Worm (Caenorhabditis elegans) whole organism, L2 larva: ENCODE measurements around the gene C05D11.1.

Experiments
- C34F6.9 ChIP-seq: fragments of 150-350 bp; optimal IDR thresholded peaks from 2 replicates; lab custom pipeline; 2014; ENCODE audit warnings: missing biosample characterization, missing genetic modification characterization
- F13H6.1 ChIP-seq: sonication (generic microtip); optimal IDR thresholded peaks from 2 replicates; lab custom pipeline; 2016; ENCODE audit warnings: missing genetic modification characterization, missing compliant biosample characterization
- R02D3.7 ChIP-seq: fragments of 150-350 bp; optimal IDR thresholded peaks from 2 replicates; lab custom pipeline; 2014; ENCODE audit warnings: missing biosample characterization, missing genetic modification characterization
- ZK546.5 ChIP-seq: sonication (generic microtip); optimal IDR thresholded peaks from 2 replicates; lab custom pipeline; 2017; ENCODE audit warnings: missing biosample characterization, missing genetic modification characterization
- aly-2 ChIP-seq: fragments of 150-350 bp; optimal IDR thresholded peaks from 2 replicates; lab custom pipeline; 2014; ENCODE audit warnings: missing biosample characterization, missing genetic modification characterization
- ama-1 ChIP-seq: fragments of 150-350 bp; optimal IDR thresholded peaks from 2 replicates; lab custom pipeline; 2018; ENCODE audit warnings: inconsistent platforms
- blmp-1 ChIP-seq: sonication (generic microtip); optimal IDR thresholded peaks from 2 replicates; lab custom pipeline; 2017; ENCODE audit warnings: missing genetic modification characterization, mild to moderate bottlenecking, missing compliant biosample characterization, antibody characterized with exemption, moderate library complexity; ENCODE audit not compliant: insufficient read depth
- ceh-16 ChIP-seq: fragments of 150-350 bp; optimal IDR thresholded peaks from 2 replicates; lab custom pipeline; 2014; ENCODE audit warnings: missing biosample characterization, missing genetic modification characterization
- ceh-82 ChIP-seq: fragments of 150-350 bp; optimal IDR thresholded peaks from 2 replicates; lab custom pipeline; 2014; ENCODE audit warnings: missing biosample characterization, missing genetic modification characterization
- crh-2 ChIP-seq: sonication (generic microtip); optimal IDR thresholded peaks from 2 replicates; lab custom pipeline; 2017; ENCODE audit warnings: missing biosample characterization, missing genetic modification characterization
- dmd-4 ChIP-seq: sonication (generic microtip); optimal IDR thresholded peaks from 2 replicates; lab custom pipeline; 2017; ENCODE audit warnings: missing biosample characterization, missing genetic modification characterization
- elt-3 ChIP-seq: sonication (generic microtip); optimal IDR thresholded peaks from 2 replicates; lab custom pipeline; 2017; ENCODE audit warnings: missing biosample characterization, missing genetic modification characterization
- fos-1 ChIP-seq: fragments of 150-350 bp; optimal IDR thresholded peaks from 2 replicates; lab custom pipeline; 2014; ENCODE audit warnings: missing biosample characterization, missing genetic modification characterization
- gmeb-1 ChIP-seq: fragments of 150-350 bp; optimal IDR thresholded peaks from 2 replicates; lab custom pipeline; 2014; ENCODE audit warnings: missing biosample characterization, missing genetic modification characterization
- lin-11 ChIP-seq: fragments of 150-350 bp; sonication (generic microtip); optimal IDR thresholded peaks from 2 replicates; lab custom pipeline; 2014; ENCODE audit warnings: missing biosample characterization, missing genetic modification characterization, inconsistent platforms, mixed read lengths
- lin-39 ChIP-seq: fragments of 150-350 bp; optimal IDR thresholded peaks from 2 replicates; lab custom pipeline; 2014; ENCODE audit warnings: missing biosample characterization, missing genetic modification reagents, missing genetic modification characterization
- lsy-2 ChIP-seq, 2 experiments: fragments of 150-350 bp in 1 of 2; sonication (generic microtip) in 1 of 2; optimal IDR thresholded peaks; 2 replicates each; lab custom pipeline; 2014 to 2017; ENCODE audit warnings: missing biosample characterization in 2 of 2, missing genetic modification characterization in 2 of 2
- mab-5 ChIP-seq: fragments of 150-350 bp; optimal IDR thresholded peaks from 2 replicates; lab custom pipeline; 2014; ENCODE audit warnings: missing biosample characterization, missing genetic modification characterization
- mbf-1 ChIP-seq: sonication (generic microtip); optimal IDR thresholded peaks from 2 replicates; lab custom pipeline; 2017; ENCODE audit warnings: missing biosample characterization, missing genetic modification characterization
- mdl-1 ChIP-seq, 2 experiments: fragments of 150-350 bp in 1 of 2; sonication (generic microtip) in 1 of 2; optimal IDR thresholded peaks; 2 replicates each; lab custom pipeline; 2017; ENCODE audit warnings: missing biosample characterization in 2 of 2, missing genetic modification characterization in 2 of 2
- nhr-10 ChIP-seq: sonication (generic microtip); optimal IDR thresholded peaks from 2 replicates; lab custom pipeline; 2017; ENCODE audit warnings: missing biosample characterization, missing genetic modification characterization
- nhr-11 ChIP-seq: fragments of 150-350 bp; optimal IDR thresholded peaks from 2 replicates; lab custom pipeline; 2014; ENCODE audit warnings: missing biosample characterization, missing genetic modification characterization
- nhr-12 ChIP-seq: fragments of 150-350 bp; optimal IDR thresholded peaks from 2 replicates; lab custom pipeline; 2014; ENCODE audit warnings: missing biosample characterization, missing genetic modification characterization
- nhr-129 ChIP-seq: fragments of 150-350 bp; optimal IDR thresholded peaks from 2 replicates; lab custom pipeline; 2014; ENCODE audit warnings: missing biosample characterization, missing genetic modification characterization
- nhr-23 ChIP-seq: fragments of 150-350 bp; optimal IDR thresholded peaks from 2 replicates; lab custom pipeline; 2014; ENCODE audit warnings: missing biosample characterization, missing genetic modification reagents, missing genetic modification characterization
- nhr-237 ChIP-seq: fragments of 150-350 bp; optimal IDR thresholded peaks from 2 replicates; lab custom pipeline; 2014; ENCODE audit warnings: missing biosample characterization, missing genetic modification characterization
- nhr-6 ChIP-seq: fragments of 150-350 bp; optimal IDR thresholded peaks from 2 replicates; lab custom pipeline; 2014; ENCODE audit warnings: missing biosample characterization, missing genetic modification characterization
- nhr-77 ChIP-seq: fragments of 150-350 bp; optimal IDR thresholded peaks from 2 replicates; lab custom pipeline; 2014; ENCODE audit warnings: missing biosample characterization, missing genetic modification characterization
- peb-1 ChIP-seq: fragments of 150-350 bp; optimal IDR thresholded peaks from 2 replicates; lab custom pipeline; 2014; ENCODE audit warnings: missing biosample characterization, missing genetic modification characterization
- sem-4 ChIP-seq: fragments of 150-350 bp; optimal IDR thresholded peaks from 2 replicates; lab custom pipeline; 2014; ENCODE audit warnings: missing biosample characterization, missing genetic modification reagents, missing genetic modification characterization
- skn-1 ChIP-seq: sonication (generic microtip); optimal IDR thresholded peaks from 2 replicates; lab custom pipeline; 2017; ENCODE audit warnings: missing biosample characterization, missing genetic modification characterization
- sma-3 ChIP-seq: sonication (generic microtip); optimal IDR thresholded peaks from 2 replicates; lab custom pipeline; 2016; ENCODE audit warnings: missing genetic modification reagents, missing genetic modification characterization, missing compliant biosample characterization
- sma-9 ChIP-seq, 2 experiments: fragments of 150-350 bp in 1 of 2; sonication (generic microtip) in 1 of 2; optimal IDR thresholded peaks; 2 replicates each; lab custom pipeline; 2014 to 2016; ENCODE audit warnings: missing genetic modification characterization in 2 of 2, mild to moderate bottlenecking in 1 of 2, missing biosample characterization in 1 of 2, missing compliant biosample characterization in 1 of 2, missing genetic modification reagents in 1 of 2, moderate library complexity in 1 of 2
- snpc-4 ChIP-seq: fragments of 150-350 bp; optimal IDR thresholded peaks from 2 replicates; lab custom pipeline; 2014; ENCODE audit warnings: missing biosample characterization, missing genetic modification characterization
- unc-39 ChIP-seq: fragments of 150-350 bp; optimal IDR thresholded peaks from 2 replicates; lab custom pipeline; 2014; ENCODE audit warnings: missing biosample characterization, missing genetic modification characterization
- unc-55 ChIP-seq: fragments of 150-350 bp; sonication (generic microtip); optimal IDR thresholded peaks from 3 replicates; lab custom pipeline; 2014; ENCODE audit warnings: missing biosample characterization, missing genetic modification reagents, missing genetic modification characterization
- unc-62 ChIP-seq: fragments of 150-350 bp; optimal IDR thresholded peaks from 2 replicates; lab custom pipeline; 2014; ENCODE audit warnings: missing biosample characterization, missing genetic modification reagents, missing genetic modification characterization
- zag-1 ChIP-seq: fragments of 150-350 bp; optimal IDR thresholded peaks from 2 replicates; lab custom pipeline; 2014; ENCODE audit warnings: missing biosample characterization, missing genetic modification characterization
- ztf-1 ChIP-seq: fragments of 200-800 bp; sonication (Bioruptor generic); conservative IDR thresholded peaks from 2 replicates; pipeline ENCODE4 v1.3.6; 2022; ENCODE audit warnings: missing genetic modification characterization, missing compliant biosample characterization
- ztf-4 ChIP-seq: fragments of 150-350 bp; optimal IDR thresholded peaks from 2 replicates; lab custom pipeline; 2014; ENCODE audit warnings: missing biosample characterization, missing genetic modification characterization

Gene C05D11.1

DNA sequence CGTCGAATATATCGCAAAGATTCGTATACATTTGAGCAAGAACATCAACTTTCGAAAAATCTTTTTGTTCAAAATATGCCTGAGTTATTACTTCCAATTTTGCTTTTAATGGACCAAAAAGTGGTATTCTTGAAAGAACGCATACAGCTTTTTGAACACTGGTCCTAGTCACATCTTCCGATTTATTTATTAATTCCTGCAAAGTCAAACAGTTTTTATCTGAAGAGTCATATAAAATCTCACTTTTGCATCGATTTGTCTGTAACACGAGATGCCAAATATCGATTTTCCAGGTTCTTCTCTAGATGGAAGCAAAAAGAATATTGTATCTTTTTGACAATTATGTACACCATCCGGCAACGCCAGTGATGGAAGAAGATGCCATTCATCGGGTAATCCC, 13.4 kb downstream of the C05D11.1 start:
- TF ChIP-seq R02D3.7 (tag; lab: Kevin White, UChicago), result no peak
- TF ChIP-seq ceh-16 (tag; lab: Kevin White, UChicago), result no peak
- TF ChIP-seq nhr-11 (tag; lab: Kevin White, UChicago), result no peak

DNA sequence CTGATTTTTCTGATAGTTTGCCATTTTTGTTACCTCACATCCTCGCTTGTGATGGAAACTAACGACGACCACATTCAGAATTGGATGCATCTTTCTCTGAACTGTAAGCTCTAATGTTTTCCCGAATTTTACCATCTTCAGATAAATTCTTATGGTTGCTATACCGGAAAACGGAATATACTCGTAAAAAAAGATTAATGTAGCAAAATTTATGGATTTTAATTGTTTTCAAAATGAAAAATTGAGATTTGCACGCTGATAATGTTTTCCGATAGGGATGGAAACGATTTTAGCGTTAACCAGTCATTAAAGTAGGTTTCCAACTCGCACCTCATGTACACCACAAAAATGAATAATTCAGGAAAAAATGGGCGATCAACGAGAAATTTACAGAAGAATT, 14.2 kb downstream of the C05D11.1 start, which contains the start of gene T26A5.6:
T26A5.6 (minus strand) TSS at position 101 of the 400 bp plus-strand sequence.
- TF ChIP-seq mdl-1 (tag; optimal IDR thresholded peaks at IDR 0.05; lab: Kevin White, UChicago) (no peak), ceh-82 (tag; lab: Kevin White, UChicago) (no peak), fos-1 (tag; lab: Kevin White, UChicago) (no peak), nhr-23 (tag; lab: Kevin White, UChicago) (no peak), mab-5 (tag; lab: Kevin White, UChicago) (no peak), nhr-10 (tag; lab: Kevin White, UChicago) (no peak), unc-55 (no peak)

DNA sequence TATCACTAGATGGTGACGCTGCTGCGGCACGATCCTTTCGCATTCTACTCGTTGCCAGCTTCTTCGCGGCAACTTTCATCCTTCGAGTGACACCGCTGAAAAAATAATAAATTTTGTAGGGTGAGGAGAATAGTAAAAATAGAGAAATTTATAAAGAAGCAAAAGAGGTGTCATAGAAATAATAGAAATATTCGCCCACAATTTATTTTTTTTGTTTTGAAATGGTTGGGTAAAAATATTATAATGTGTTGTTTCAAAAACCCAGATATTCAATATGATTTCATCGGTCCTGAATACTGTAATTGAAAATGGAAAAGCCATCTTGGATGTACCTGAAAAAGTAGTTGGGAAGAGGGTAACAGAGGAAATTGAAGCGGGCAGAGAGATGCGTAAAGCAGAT, 15.9 kb downstream of the C05D11.1 start, which contains the start of gene set-1:
set-1 (minus strand) TSS at position 101 of the 400 bp plus-strand sequence.
- TF ChIP-seq F13H6.1, result no peak
- TF ChIP-seq nhr-10 (tag; lab: Kevin White, UChicago), result no peak
- TF ChIP-seq ama-1 (lab: Kevin White, UChicago), result no peak
- no peak for TF ChIP-seq lin-11
- TF ChIP-seq snpc-4 (tag; lab: Kevin White, UChicago), result no peak
- TF ChIP-seq nhr-77 (tag; lab: Kevin White, UChicago), result no peak
- TF ChIP-seq nhr-6, result no peak
- TF ChIP-seq skn-1 (tag; lab: Kevin White, UChicago), result no peak
- TF ChIP-seq unc-39 (tag; lab: Kevin White, UChicago), result no peak
- no peak for TF ChIP-seq ztf-4 (tag; lab: Kevin White, UChicago)
- no peak for TF ChIP-seq nhr-23 (tag; lab: Kevin White, UChicago)
- TF ChIP-seq nhr-129 (tag; lab: Kevin White, UChicago), result no peak
- no peak for TF ChIP-seq C34F6.9 (tag; lab: Kevin White, UChicago)
- no peak for TF ChIP-seq sem-4 (tag; lab: Kevin White, UChicago)
- TF ChIP-seq, all 48 proteins: peak for 0

DNA sequence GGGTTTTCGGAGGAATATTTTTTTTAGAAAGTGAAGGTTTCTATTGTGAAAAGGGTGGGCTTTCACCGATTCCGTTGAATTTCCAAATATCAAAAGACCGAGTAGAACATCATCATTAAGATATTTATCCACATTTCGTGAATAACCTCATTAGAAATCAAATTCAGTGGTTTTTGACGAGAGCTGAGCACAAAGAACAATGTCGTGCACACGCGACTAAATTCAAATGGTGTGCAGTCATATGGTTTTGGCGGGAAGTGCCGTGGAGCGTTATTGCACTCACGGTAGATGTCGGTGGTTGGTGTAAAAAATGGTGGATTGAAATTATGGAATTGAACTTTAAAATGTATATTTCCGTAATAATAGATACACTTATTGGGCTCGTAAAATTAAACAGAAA, 16.3 kb downstream of the C05D11.1 start:
- TF ChIP-seq ceh-16 (tag; lab: Kevin White, UChicago) (no peak), blmp-1 (tag; lab: Kevin White, UChicago) (no peak), unc-39 (tag; lab: Kevin White, UChicago) (no peak), zag-1 (tag; lab: Kevin White, UChicago) (no peak), nhr-10 (tag; lab: Kevin White, UChicago) (no peak), unc-55 (peak; percentile 40), F13H6.1 (no peak), nhr-77 (tag; lab: Kevin White, UChicago) (no peak), nhr-12 (tag; lab: Kevin White, UChicago) (no peak), nhr-129 (tag; lab: Kevin White, UChicago) (peak; percentile 25), lin-39 (tag; lab: Kevin White, UChicago) (no peak), skn-1 (tag; lab: Kevin White, UChicago) (no peak), ztf-4 (tag; lab: Kevin White, UChicago) (no peak), nhr-237 (tag; lab: Kevin White, UChicago) (no peak), sma-9 (GFP tag; optimal IDR thresholded peaks at IDR 0.05; lab: Kevin White, UChicago) (no peak), sma-9 (tag; optimal IDR thresholded peaks at IDR 0.05; lab: Kevin White, UChicago) (no peak), ama-1 (lab: Kevin White, UChicago) (no peak), ZK546.5 (tag; lab: Kevin White, UChicago) (no peak), R02D3.7 (tag; lab: Kevin White, UChicago) (no peak), lsy-2 (tag; optimal IDR thresholded peaks at IDR 0.05; lab: Kevin White, UChicago) (peak in 1 of 2 experiments; percentile 15), fos-1 (tag; lab: Kevin White, UChicago) (no peak), nhr-11 (tag; lab: Kevin White, UChicago) (no peak), mbf-1 (tag; lab: Kevin White, UChicago) (no peak), nhr-6 (no peak), dmd-4 (tag; lab: Kevin White, UChicago) (no peak), elt-3 (tag; lab: Kevin White, UChicago) (no peak), nhr-23 (tag; lab: Kevin White, UChicago) (no peak), snpc-4 (tag; lab: Kevin White, UChicago) (no peak), peb-1 (tag; lab: Kevin White, UChicago) (no peak), ztf-1 (GFP tag; lab: Robert Waterston, UW) (no peak), sma-3 (no peak), aly-2 (no peak), gmeb-1 (tag; lab: Kevin White, UChicago) (no peak), unc-62 (GFP tag; lab: Kevin White, UChicago) (no peak), crh-2 (tag; lab: Kevin White, UChicago) (no peak), C34F6.9 (tag; lab: Kevin White, UChicago) (peak; percentile 38)
